Worm (Caenorhabditis elegans): ENCODE measurements around the gene nspg-1.
"Not testable (repeated sequence)": the region's sequence is repeated elsewhere in the genome, so short reads cannot be mapped to it uniquely, and the experiment has no call there.

Gene nspg-1

DNA sequence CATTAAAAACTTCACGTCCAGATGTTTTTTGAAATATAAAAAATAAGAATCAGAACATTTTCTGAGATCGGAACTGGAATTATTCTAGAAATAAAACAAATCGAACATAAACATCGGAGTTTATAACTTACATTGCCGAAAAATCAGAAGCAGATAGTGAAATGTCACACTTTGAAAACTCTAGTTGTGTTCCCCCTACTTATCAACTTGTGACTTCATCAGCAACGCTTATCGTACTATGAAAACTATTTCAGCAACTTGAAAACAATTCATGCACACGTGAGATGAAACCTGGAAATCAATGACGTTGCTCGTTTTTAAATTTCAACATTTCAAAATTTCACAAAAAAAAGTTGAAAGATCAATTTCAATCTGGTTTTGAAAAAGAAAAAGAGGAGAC lies 8.8 kb upstream of the nspg-1 start:
- no peak for TF ChIP-seq unc-62 (GFP tag; optimal IDR thresholded peaks at IDR 0.05)

DNA sequence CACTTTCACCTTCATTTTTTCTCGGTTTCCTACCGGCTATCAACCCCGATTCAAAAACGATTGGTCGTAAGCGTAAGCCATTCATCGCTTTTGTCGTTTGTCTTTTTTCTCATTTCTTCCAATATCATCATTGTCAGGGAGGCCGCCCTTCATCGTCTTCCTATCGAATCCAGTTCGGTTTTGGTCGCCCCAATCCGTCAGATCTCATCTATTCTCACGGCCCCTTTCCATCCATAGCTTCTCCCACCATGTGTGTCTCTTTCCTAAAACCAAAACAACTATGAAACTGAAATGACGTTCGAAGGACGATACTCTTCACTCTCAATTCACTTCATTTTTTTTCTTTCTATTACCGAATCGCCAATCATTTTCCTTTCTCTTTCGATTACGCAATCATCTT lies 8.0 kb upstream of the nspg-1 start:
- no peak for TF ChIP-seq unc-62 (GFP tag; optimal IDR thresholded peaks at IDR 0.05)

DNA sequence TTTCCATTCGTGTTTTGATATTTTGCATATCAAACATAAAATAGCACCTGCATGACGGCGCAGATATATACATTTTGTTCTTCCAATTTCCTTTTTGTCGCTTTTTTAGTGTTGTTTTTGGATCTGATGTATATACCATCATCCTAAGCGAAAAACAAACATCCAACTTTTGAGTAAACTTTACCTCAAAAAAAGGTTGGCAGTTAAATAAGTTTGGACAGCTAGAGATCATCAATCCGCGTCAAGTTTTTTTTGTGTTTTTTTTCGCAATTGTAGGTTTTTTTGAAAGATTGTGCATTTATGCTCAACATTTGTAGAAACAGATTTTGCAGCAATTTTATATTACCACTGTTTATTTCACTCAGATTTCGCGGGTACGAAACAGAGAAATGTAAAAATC lies 3.9 kb upstream of the nspg-1 start, which contains the start of gene bus-19:
Gene bus-19 (plus strand): TSS at position 301 of the 400 bp plus-strand sequence.
- no peak for TF ChIP-seq unc-62 (GFP tag; optimal IDR thresholded peaks at IDR 0.05)

ce11 chrV:12870740-12871139 lies 2.8 kb upstream of the nspg-1 start:
- no peak for TF ChIP-seq unc-62 (GFP tag; optimal IDR thresholded peaks at IDR 0.05)

DNA sequence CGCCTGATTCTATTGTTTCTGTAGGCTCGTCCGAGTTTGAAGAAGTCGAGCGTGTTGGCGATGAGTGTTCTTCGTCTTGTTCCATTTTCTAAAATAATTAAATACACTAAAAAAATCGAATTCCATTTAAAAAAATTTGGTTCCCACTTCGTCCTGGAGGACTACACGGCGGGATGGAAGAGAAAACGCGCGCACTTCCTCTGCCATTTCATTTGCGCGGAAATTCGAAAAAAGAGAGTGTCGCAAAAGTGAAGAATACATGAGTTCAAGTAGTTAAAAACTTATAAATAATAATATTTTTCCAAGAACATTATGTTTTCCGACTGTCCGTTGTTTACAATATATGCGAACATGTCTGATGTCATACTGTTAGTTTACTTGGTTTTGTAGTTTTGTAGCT lies 2.1 kb upstream of the nspg-1 start, which contains the start of gene T07F10.3:
Gene T07F10.3 (minus strand): TSS at position 98 of the 400 bp plus-strand sequence.
- TF ChIP-seq unc-62 (GFP tag; optimal IDR thresholded peaks at IDR 0.05), result no peak

- not testable (repeated sequence) for TF ChIP-seq unc-62 (GFP tag; optimal IDR thresholded peaks at IDR 0.05)
These were observed 2.3 kb downstream of the nspg-1 start, which contains the start of gene T07F10.5 for ce11 chrV:12865615-12866014. Gene T07F10.5 (plus strand): TSS chrV:12865915.

DNA sequence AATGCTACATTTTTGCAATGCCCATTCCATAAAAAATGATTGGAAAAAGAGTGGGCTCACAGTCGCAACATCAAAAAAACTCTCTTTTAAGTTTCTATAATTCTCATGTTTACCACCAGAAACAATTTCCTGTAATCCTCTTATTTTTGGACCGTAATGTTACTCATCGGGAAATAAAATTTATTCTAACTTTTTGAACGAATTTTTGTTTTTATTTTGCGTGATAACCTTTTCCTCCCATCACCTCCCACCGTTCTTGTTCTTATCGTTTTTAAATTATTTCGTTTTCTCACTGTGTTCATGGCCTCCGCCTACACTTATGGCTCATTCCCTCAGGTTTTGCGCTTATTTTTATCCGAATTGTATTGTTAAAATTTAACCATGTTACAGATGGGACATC lies 8.8 kb downstream of the nspg-1 start, which contains the start of gene anp-1:
Gene anp-1 (plus strand): TSS at position 301 of the 400 bp plus-strand sequence.
- TF ChIP-seq unc-62 (GFP tag; optimal IDR thresholded peaks at IDR 0.05), result no peak

DNA sequence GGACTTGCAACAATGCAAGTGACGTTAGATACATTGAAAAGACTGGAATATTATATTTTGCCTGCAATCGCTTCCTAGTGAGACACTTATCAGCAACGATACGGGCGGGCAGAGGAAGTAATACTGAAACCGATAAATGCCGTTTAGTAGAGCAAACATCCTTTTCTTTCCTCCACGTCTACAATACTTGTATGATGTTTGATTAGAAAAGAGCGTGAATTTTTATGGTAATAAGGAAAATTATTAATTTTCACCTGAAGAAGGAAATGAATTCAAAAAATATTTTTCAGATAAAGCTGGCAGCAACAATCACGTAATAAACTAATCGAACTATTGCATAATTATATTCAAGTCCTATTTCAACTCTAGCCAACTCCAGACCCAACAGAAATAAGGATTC lies 13.1 kb downstream of the nspg-1 start, which contains the start of gene C44H9.7:
Gene C44H9.7 (minus strand): TSS at position 101 of the 400 bp plus-strand sequence.
- no peak for TF ChIP-seq unc-62 (GFP tag; optimal IDR thresholded peaks at IDR 0.05)

DNA sequence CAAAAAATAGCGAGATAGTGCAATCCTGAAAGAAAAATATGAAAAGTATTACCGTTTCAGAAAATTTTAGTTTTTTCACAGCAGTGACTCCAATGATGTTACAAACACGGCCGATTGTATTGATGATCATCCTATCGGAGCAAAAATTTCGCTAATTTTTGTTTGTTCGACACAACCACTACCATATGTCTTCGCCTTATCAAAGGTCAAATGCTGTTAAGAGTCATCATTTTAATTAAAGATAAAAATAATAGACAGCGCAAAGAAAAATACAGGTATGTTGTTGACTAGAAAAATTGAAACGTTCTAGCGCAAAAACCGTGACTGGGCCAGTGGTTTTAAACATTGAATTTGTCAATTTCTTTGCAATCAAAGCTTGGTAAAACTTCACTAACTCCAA lies 15.5 kb downstream of the nspg-1 start:
- TF ChIP-seq unc-62 (GFP tag; optimal IDR thresholded peaks at IDR 0.05), result no peak

- no peak for TF ChIP-seq unc-62 (GFP tag; optimal IDR thresholded peaks at IDR 0.05)
These were observed 18.2 kb downstream of the nspg-1 start, which contains the start of gene C44H9.5 for ce11 chrV:12849736-12850135. Gene C44H9.5 (minus strand): TSS chrV:12849864.

DNA sequence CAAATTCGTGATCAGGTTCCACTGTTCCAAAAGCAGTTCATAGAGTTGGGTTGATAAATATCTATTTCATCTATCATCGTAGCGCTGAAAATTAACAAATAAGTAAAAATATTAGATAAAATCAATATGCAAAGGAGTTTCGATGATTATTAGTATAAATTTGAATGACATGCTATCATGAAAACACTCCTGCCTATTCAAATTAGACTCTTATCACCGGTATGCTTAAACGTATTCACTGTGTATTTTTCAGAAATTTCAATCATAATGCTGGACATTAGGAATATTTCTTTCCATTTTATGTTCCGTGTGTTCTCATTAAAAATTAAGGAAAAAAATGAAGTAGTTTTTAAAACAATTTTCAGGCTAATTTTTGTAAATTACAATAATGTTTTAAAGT lies 22.6 kb downstream of the nspg-1 start, which contains the start of gene C44H9.6:
Gene C44H9.6 (minus strand): TSS at position 101 of the 400 bp plus-strand sequence.
- no peak for TF ChIP-seq unc-62 (GFP tag; optimal IDR thresholded peaks at IDR 0.05)

- no peak for TF ChIP-seq unc-62 (GFP tag; optimal IDR thresholded peaks at IDR 0.05)
These were observed 23.1 kb downstream of the nspg-1 start for ce11 chrV:12844748-12845147.

- no peak for TF ChIP-seq unc-62 (GFP tag; optimal IDR thresholded peaks at IDR 0.05)
These were observed 32.5 kb downstream of the nspg-1 start, which contains the start of gene C44H9.4 for ce11 chrV:12835388-12835787. Gene C44H9.4 (plus strand): TSS chrV:12835688.

DNA sequence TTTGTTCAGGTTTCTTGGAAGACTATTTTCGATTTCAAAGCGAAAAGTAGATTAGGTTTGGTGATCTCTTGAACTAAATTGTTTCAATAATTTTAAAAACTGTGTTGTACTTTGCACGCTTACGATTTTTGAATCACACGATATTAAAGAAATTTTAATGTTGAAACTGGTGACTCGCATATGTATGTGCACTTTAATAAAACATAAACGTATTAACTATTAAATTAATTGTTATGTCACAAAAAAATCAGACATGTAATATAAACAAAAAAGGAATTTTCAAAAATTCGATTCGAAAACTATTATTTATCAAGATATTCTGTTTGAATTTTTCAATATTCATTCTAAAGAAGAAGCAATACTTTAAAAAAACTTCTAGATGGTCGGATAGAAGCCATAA lies 40.7 kb downstream of the nspg-1 start, which contains the start of gene ugt-15:
Gene ugt-15 (plus strand): TSS at position 301 of the 400 bp plus-strand sequence.
- no peak for TF ChIP-seq unc-62 (GFP tag; optimal IDR thresholded peaks at IDR 0.05)

ce11 chrV:12824777-12825176 lies 43.1 kb downstream of the nspg-1 start, which contains the start of gene ugt-16:
Gene ugt-16 (plus strand): TSS chrV:12825024.
- no peak for TF ChIP-seq unc-62 (GFP tag; optimal IDR thresholded peaks at IDR 0.05)

DNA sequence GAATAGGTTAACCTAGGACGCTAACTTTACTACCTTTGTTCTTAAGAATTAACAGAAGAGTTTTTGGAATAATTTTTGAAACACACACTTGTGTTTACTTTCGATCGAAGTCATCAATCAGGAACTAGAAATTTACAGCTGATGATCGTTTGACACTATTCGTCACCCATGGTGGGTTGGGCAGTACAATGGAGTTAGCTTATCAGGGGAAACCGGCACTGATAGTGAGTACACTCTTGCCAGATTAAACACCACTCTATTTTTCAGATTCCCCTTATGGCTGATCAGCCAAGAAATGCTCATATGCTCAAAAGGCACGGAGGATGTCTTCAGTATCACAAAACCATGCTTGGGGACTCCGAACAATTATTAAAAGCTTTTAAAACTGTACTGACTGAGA lies 45.8 kb downstream of the nspg-1 start:
- TF ChIP-seq unc-62 (GFP tag; optimal IDR thresholded peaks at IDR 0.05), result no peak

- TF ChIP-seq unc-62 (GFP tag; optimal IDR thresholded peaks at IDR 0.05), result no peak
These were observed 48.0 kb downstream of the nspg-1 start, which contains the start of the genes ZC443.4 and ugt-18 for ce11 chrV:12819792-12820453. Gene ZC443.4 (minus strand): TSS chrV:12819886. Gene ugt-18 (plus strand): TSS chrV:12820260.
